Fruit fly (Drosophila melanogaster) whole organism, embryonic: ENCODE data around the gene CG5937.
A peak's percentile ranks its signal among the peaks of the same experiment; 100 is the strongest.

Experiments used
- Ada2b ChIP-seq: fragments of 200-800 bp; sonication (Bioruptor generic); IDR thresholded peaks from 2 replicates; pipeline ENCODE4 v1.3.6; 2022; ENCODE audit warnings: missing biosample characterization, missing genetic modification characterization
- Awh ChIP-seq: fragments of 200-800 bp; sonication (Bioruptor generic); IDR thresholded peaks from 2 replicates; pipeline ENCODE4, ENCODE4 v1.3.6; 2022; ENCODE audit warnings: missing biosample characterization, missing genetic modification characterization
- BEAF-32 ChIP-seq: fragments of 200-800 bp; sonication (Bioruptor generic); optimal IDR thresholded peaks from 3 replicates; lab custom pipeline; 2017; ENCODE audit warnings: missing biosample characterization, missing genetic modification characterization, mild to moderate bottlenecking, moderate library complexity, missing genetic modification reagents
- CG10543 ChIP-seq: fragments of 200-800 bp; sonication (Bioruptor generic); optimal IDR thresholded peaks from 3 replicates; lab custom pipeline; 2017; ENCODE audit warnings: missing biosample characterization, mild to moderate bottlenecking, missing genetic modification characterization, moderate library complexity
- CG11085 ChIP-seq: fragments of 200-800 bp; sonication (Bioruptor generic); IDR thresholded peaks from 2 replicates; pipeline ENCODE4 v1.3.6; 2022; ENCODE audit warnings: missing biosample characterization, missing genetic modification characterization
- CG12299 ChIP-seq: fragments of 200-800 bp; sonication (Bioruptor generic); optimal IDR thresholded peaks from 2 replicates; lab custom pipeline; 2018; ENCODE audit warnings: missing biosample characterization, mild to moderate bottlenecking, missing genetic modification characterization
- CG1233 ChIP-seq: fragments of 200-800 bp; sonication (Bioruptor generic); optimal IDR thresholded peaks from 4 replicates; lab custom pipeline; 2018; ENCODE audit warnings: missing biosample characterization, mild to moderate bottlenecking, missing genetic modification characterization
- CG12391 ChIP-seq: fragments of 200-800 bp; sonication (Bioruptor generic); optimal IDR thresholded peaks from 3 replicates; lab custom pipeline; 2018; ENCODE audit warnings: missing biosample characterization, mild to moderate bottlenecking, missing genetic modification characterization, moderate library complexity
- CG13624 ChIP-seq: fragments of 200-800 bp; sonication (Bioruptor generic); optimal IDR thresholded peaks from 2 replicates; lab custom pipeline; 2016; ENCODE audit warnings: missing biosample characterization, missing genetic modification characterization
- CG17829 ChIP-seq: fragments of 200-800 bp; optimal IDR thresholded peaks from 2 replicates; lab custom pipeline; 2019; ENCODE audit warnings: missing biosample characterization, mild to moderate bottlenecking, missing genetic modification characterization, moderate library complexity
- CG1792 ChIP-seq: fragments of 200-800 bp; sonication (Bioruptor generic); optimal IDR thresholded peaks from 2 replicates; lab custom pipeline; 2016; ENCODE audit warnings: missing biosample characterization, missing genetic modification characterization
- CG18599 ChIP-seq: fragments of 200-800 bp; sonication (Bioruptor generic); optimal IDR thresholded peaks from 3 replicates; lab custom pipeline; 2017; ENCODE audit warnings: missing biosample characterization, missing genetic modification characterization, mild to moderate bottlenecking, moderate library complexity, missing genetic modification reagents
- CG18764 ChIP-seq: fragments of 200-800 bp; sonication (Bioruptor generic); optimal IDR thresholded peaks from 3 replicates; lab custom pipeline; 2016; ENCODE audit warnings: missing biosample characterization, missing genetic modification characterization
- CG2199 ChIP-seq: fragments of 200-800 bp; sonication (Bioruptor generic); IDR thresholded peaks from 3 replicates; pipeline ENCODE4 v1.3.6; 2022; ENCODE audit warnings: missing biosample characterization, missing genetic modification characterization
- CG4328 ChIP-seq: fragments of 200-800 bp; sonication (Bioruptor generic); optimal IDR thresholded peaks from 3 replicates; lab custom pipeline; 2017; ENCODE audit warnings: missing biosample characterization, missing genetic modification reagents, missing genetic modification characterization
- CG6689 ChIP-seq: fragments of 200-800 bp; sonication (Bioruptor generic); IDR thresholded peaks from 2 replicates; pipeline ENCODE4 v1.3.6; 2022; ENCODE audit warnings: missing biosample characterization, missing genetic modification characterization
- CG9437 ChIP-seq: fragments of 200-800 bp; sonication (Bioruptor generic); optimal IDR thresholded peaks from 2 replicates; lab custom pipeline; 2018; ENCODE audit warnings: missing biosample characterization, mild to moderate bottlenecking, missing genetic modification characterization
- CHES-1-like ChIP-seq: fragments of 200-800 bp; sonication (Bioruptor generic); optimal IDR thresholded peaks from 2 replicates; lab custom pipeline; 2016; ENCODE audit warnings: missing biosample characterization, missing genetic modification characterization
- D19B ChIP-seq: fragments of 200-800 bp; sonication (Bioruptor generic); optimal IDR thresholded peaks from 2 replicates; lab custom pipeline; 2017; ENCODE audit warnings: missing biosample characterization, mild to moderate bottlenecking, missing genetic modification characterization
- GATAe ChIP-seq: fragments of 200-800 bp; sonication (Bioruptor generic); conservative IDR thresholded peaks from 2 replicates; pipeline ENCODE4 v1.3.6; 2022; ENCODE audit warnings: missing biosample characterization, missing genetic modification characterization
- H15 ChIP-seq: fragments of 200-800 bp; sonication (Bioruptor generic); IDR thresholded peaks from 3 replicates; pipeline ENCODE4 v1.3.6; 2022; ENCODE audit warnings: missing biosample characterization, missing genetic modification characterization
- HLH4C ChIP-seq: fragments of 200-800 bp; sonication (Bioruptor generic); IDR thresholded peaks from 3 replicates; pipeline ENCODE4 v1.3.6; 2022; ENCODE audit warnings: missing biosample characterization, missing genetic modification characterization; ENCODE audit not compliant: partially characterized antibody
- Kr ChIP-seq: fragments of 200-800 bp; sonication (Bioruptor generic); optimal IDR thresholded peaks from 2 replicates; lab custom pipeline; 2017; ENCODE audit warnings: missing biosample characterization, mild to moderate bottlenecking, missing genetic modification characterization
- Mrtf ChIP-seq: fragments of 200-800 bp; sonication (Bioruptor generic); IDR thresholded peaks from 3 replicates; pipeline ENCODE4 v1.3.6; 2022; ENCODE audit warnings: missing biosample characterization, missing genetic modification characterization
- Myb ChIP-seq: fragments of 200-800 bp; sonication (Bioruptor generic); optimal IDR thresholded peaks from 2 replicates; lab custom pipeline; 2016; ENCODE audit warnings: missing biosample characterization, missing genetic modification characterization
- Ptx1 ChIP-seq: fragments of 200-800 bp; sonication (Bioruptor generic); IDR thresholded peaks from 2 replicates; pipeline ENCODE4 v1.3.6; 2022; ENCODE audit warnings: missing biosample characterization, missing genetic modification characterization
- Six4 ChIP-seq: fragments of 200-800 bp; sonication (Bioruptor generic); optimal IDR thresholded peaks from 2 replicates; lab custom pipeline; 2016; ENCODE audit warnings: missing biosample characterization, missing genetic modification characterization
- Sry-β ChIP-seq: fragments of 200-800 bp; sonication (Bioruptor generic); optimal IDR thresholded peaks from 2 replicates; lab custom pipeline; 2018; ENCODE audit warnings: missing biosample characterization, mild to moderate bottlenecking, missing genetic modification characterization, moderate library complexity
- Tbp ChIP-seq: fragments of >200 bp; optimal IDR thresholded peaks from 2 replicates; lab custom pipeline; 2018; ENCODE audit warnings: missing biosample characterization, missing genetic modification characterization
- ase ChIP-seq: fragments of 200-800 bp; sonication (Bioruptor generic); IDR thresholded peaks from 3 replicates; pipeline ENCODE4 v1.3.6; 2022; ENCODE audit warnings: missing biosample characterization, missing genetic modification characterization
- bsh ChIP-seq, 2 experiments: fragments of 200-800 bp; sonication (Bioruptor generic); optimal IDR thresholded peaks; 2 replicates each; lab custom pipeline; 2017 to 2018; ENCODE audit warnings: mild to moderate bottlenecking in 2 of 2, missing biosample characterization in 2 of 2, missing genetic modification characterization in 2 of 2, moderate library complexity in 1 of 2
- corto ChIP-seq: fragments of 200-800 bp; sonication (Bioruptor generic); optimal IDR thresholded peaks from 2 replicates; lab custom pipeline; 2016; ENCODE audit warnings: missing biosample characterization, mild to moderate bottlenecking, missing genetic modification characterization, moderate library complexity
- crol ChIP-seq: fragments of 200-800 bp; sonication (Bioruptor generic); IDR thresholded peaks from 2 replicates; pipeline ENCODE4 v1.3.6; 2022; ENCODE audit warnings: missing biosample characterization, missing genetic modification characterization
- fd64A ChIP-seq: fragments of 200-800 bp; sonication (Bioruptor generic); optimal IDR thresholded peaks from 3 replicates; lab custom pipeline; 2018; ENCODE audit warnings: missing biosample characterization, mild to moderate bottlenecking, missing genetic modification characterization
- gro ChIP-seq: fragments of 200-800 bp; sonication (Bioruptor generic); optimal IDR thresholded peaks from 2 replicates; lab custom pipeline; 2016; ENCODE audit warnings: missing biosample characterization, missing genetic modification characterization
- gt ChIP-seq: fragments of 200-800 bp; sonication (Bioruptor generic); IDR thresholded peaks from 2 replicates; pipeline ENCODE4 v1.3.6; 2022; ENCODE audit warnings: missing biosample characterization, missing genetic modification characterization
- hbn ChIP-seq: fragments of 200-800 bp; sonication (Bioruptor generic); IDR thresholded peaks from 2 replicates; pipeline ENCODE4 v1.3.6; 2022; ENCODE audit warnings: missing biosample characterization, missing genetic modification characterization; ENCODE audit not compliant: partially characterized antibody
- ken ChIP-seq: fragments of 200-800 bp; sonication (Bioruptor generic); IDR thresholded peaks from 3 replicates; pipeline ENCODE4 v1.3.6; 2022; ENCODE audit warnings: missing biosample characterization, missing genetic modification characterization
- lmd ChIP-seq: fragments of 200-800 bp; sonication (Bioruptor generic); IDR thresholded peaks from 2 replicates; pipeline ENCODE4 v1.3.6; 2022; ENCODE audit warnings: missing biosample characterization, missing genetic modification characterization
- lov ChIP-seq, 2 experiments: fragments of 200-800 bp in 1 of 2; fragments of >200 bp in 1 of 2; sonication (Bioruptor generic) in 1 of 2; IDR thresholded peaks in 1 of 2; optimal IDR thresholded peaks in 1 of 2; 2 replicates in 1 of 2; 3 replicates in 1 of 2; pipeline versions ENCODE4 v1.3.6 to Lab custom; 2017 to 2022; ENCODE audit warnings: missing biosample characterization in 1 of 2, missing genetic modification characterization in 1 of 2
- mirr ChIP-seq: fragments of 200-800 bp; sonication (Bioruptor generic); optimal IDR thresholded peaks from 3 replicates; lab custom pipeline; 2018; ENCODE audit warnings: missing biosample characterization, mild to moderate bottlenecking, missing genetic modification characterization
- pan ChIP-seq, 4 experiments: fragments of >200 bp in 3 of 4; fragments of 200-800 bp in 1 of 4; sonication (Bioruptor generic) in 1 of 4; optimal IDR thresholded peaks in 3 of 4; IDR thresholded peaks in 1 of 4; 2 replicates each; pipeline versions ENCODE4 v1.3.6 to Lab custom; 2017 to 2022; ENCODE audit warnings: missing biosample characterization in 2 of 4, missing genetic modification characterization in 2 of 4, mixed read lengths in 1 of 4
- run ChIP-seq: fragments of 200-800 bp; sonication (Bioruptor generic); optimal IDR thresholded peaks from 3 replicates; lab custom pipeline; 2018; ENCODE audit warnings: missing biosample characterization, mild to moderate bottlenecking, missing genetic modification characterization
- sima ChIP-seq: fragments of 200-800 bp; sonication (Bioruptor generic); optimal IDR thresholded peaks from 2 replicates; lab custom pipeline; 2016; ENCODE audit warnings: missing biosample characterization, missing genetic modification characterization
- stwl ChIP-seq: fragments of 200-800 bp; sonication (Bioruptor generic); optimal IDR thresholded peaks from 3 replicates; lab custom pipeline; 2018; ENCODE audit warnings: missing biosample characterization, mild to moderate bottlenecking, missing genetic modification characterization, moderate library complexity
- tna ChIP-seq: fragments of 200-800 bp; sonication (Bioruptor generic); IDR thresholded peaks from 2 replicates; pipeline ENCODE4 v1.3.6; 2022; ENCODE audit warnings: missing biosample characterization, missing genetic modification characterization; ENCODE audit not compliant: partially characterized antibody
- trh ChIP-seq: fragments of 200-800 bp; sonication (Bioruptor generic); optimal IDR thresholded peaks from 2 replicates; lab custom pipeline; 2016; ENCODE audit warnings: missing biosample characterization, missing genetic modification characterization
- wek ChIP-seq: fragments of 200-800 bp; sonication (Bioruptor generic); optimal IDR thresholded peaks from 3 replicates; lab custom pipeline; 2018; ENCODE audit warnings: missing biosample characterization, mild to moderate bottlenecking, missing genetic modification characterization, moderate library complexity

Gene CG5937

DNA sequence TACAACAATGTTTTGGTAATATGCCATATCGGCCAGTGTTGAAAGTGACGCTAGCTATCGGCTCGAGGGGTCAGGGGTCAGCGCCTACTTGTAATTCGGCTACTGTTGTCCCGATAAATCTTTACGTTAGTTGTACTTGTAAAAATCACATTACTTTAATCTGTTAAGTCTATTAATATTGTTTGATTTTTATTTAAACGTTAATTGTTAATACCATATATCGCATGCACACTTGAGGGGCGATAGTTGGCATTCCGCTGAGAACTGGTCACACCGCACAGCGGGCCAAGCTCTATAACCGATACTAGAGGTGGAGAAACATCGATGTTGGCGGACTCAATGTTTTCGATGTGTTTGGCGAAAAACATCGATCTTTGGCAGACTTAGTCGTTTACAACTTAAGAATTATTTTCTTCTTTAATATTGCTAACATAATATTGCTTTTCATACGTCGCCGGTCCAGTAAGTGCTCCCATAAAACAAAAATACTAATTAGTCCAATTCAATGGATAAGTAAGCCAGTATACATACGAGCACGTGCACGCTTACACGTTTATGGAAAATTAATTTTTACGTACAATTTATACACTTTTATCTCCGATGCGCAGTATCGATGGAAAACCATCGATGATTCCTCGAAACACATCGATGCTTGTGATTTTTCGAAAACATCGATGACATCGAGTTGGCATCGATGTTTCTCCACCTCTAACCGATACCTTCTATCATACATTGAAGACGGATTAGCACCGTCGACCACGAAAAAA, 2.4 kb upstream of the CG5937 start, which contains the start of the genes rux and MCTS1 (continued):
- TF ChIP-seq CG1792 (GFP tag; lab: Kevin White, UChicago) (no peak), bsh (GFP tag; optimal IDR thresholded peaks at IDR 0.05; lab: Kevin White, UChicago) (no peak), CG11085 (GFP tag; lab: Robert Waterston, UW) (no peak), Six4 (GFP tag; lab: Kevin White, UChicago) (no peak), CG12299 (tag; lab: Kevin White, UChicago) (no peak), gro (GFP tag; lab: Kevin White, UChicago) (no peak), Ptx1 (GFP tag; lab: Robert Waterston, UW) (peak; percentile 37), D19B (GFP tag; lab: Kevin White, UChicago) (no peak), gt (GFP tag; lab: Robert Waterston, UW) (no peak), ken (GFP tag; lab: Robert Waterston, UW) (no peak), ase (GFP tag; lab: Robert Waterston, UW) (no peak), CG13624 (GFP tag; lab: Kevin White, UChicago) (peak; percentile 3), fd64A (GFP tag; lab: Kevin White, UChicago) (no peak), sima (GFP tag; lab: Kevin White, UChicago) (no peak), Mrtf (GFP tag; lab: Robert Waterston, UW) (peak; percentile 8; the same call in 1 of the 3 replicates), CHES-1-like (peak; percentile 32), trh (GFP tag; lab: Kevin White, UChicago) (no peak), HLH4C (GFP tag; lab: Robert Waterston, UW) (peak; percentile 98), Myb (GFP tag; lab: Kevin White, UChicago) (peak; percentile 1), CG18599 (peak; percentile 1), hbn (GFP tag; lab: Robert Waterston, UW) (peak; percentile 87), CG18764 (GFP tag; lab: Kevin White, UChicago) (no peak), Kr (GFP tag; lab: Kevin White, UChicago) (no peak), BEAF-32 (GFP tag; lab: Kevin White, UChicago) (peak; percentile 97), H15 (GFP tag; lab: Robert Waterston, UW) (no peak), tna (GFP tag; lab: Robert Waterston, UW) (peak; percentile 91), CG9437 (GFP tag; lab: Kevin White, UChicago) (peak; percentile 34), Awh (GFP tag; lab: Robert Waterston, UW) (no peak), CG17829 (no peak), Tbp (no peak), crol (GFP tag; lab: Robert Waterston, UW) (0 out of 2 replicates have a peak, but pooled peaks have one; percentile 13), CG2199 (GFP tag; lab: Robert Waterston, UW) (no peak), Ada2b (0 out of 2 replicates have a peak, but pooled peaks have one; percentile 27), lov (optimal IDR thresholded peaks at IDR 0.05; lab: Kevin White, UChicago) (no peak), lov (GFP tag; IDR thresholded peaks at IDR 0.05; lab: Robert Waterston, UW) (no peak), Sry-β (GFP tag; lab: Kevin White, UChicago) (no peak), pan (optimal IDR thresholded peaks at IDR 0.05; lab: Kevin White, UChicago) (no peak), pan (GFP tag; optimal IDR thresholded peaks at IDR 0.05 in 1 of 2, IDR thresholded peaks at IDR 0.05 in 1 of 2) (no peak), wek (no peak), CG10543 (GFP tag; lab: Kevin White, UChicago) (no peak), CG12391 (tag; lab: Kevin White, UChicago) (peak; percentile 50), CG4328 (no peak), GATAe (GFP tag; lab: Robert Waterston, UW) (no peak), run (tag; lab: Kevin White, UChicago) (no peak), CG6689 (GFP tag; lab: Robert Waterston, UW) (no peak), corto (GFP tag; lab: Kevin White, UChicago) (no peak), CG1233 (GFP tag; lab: Kevin White, UChicago) (no peak), stwl (tag; lab: Kevin White, UChicago) (peak; percentile 51), mirr (no peak), lmd (GFP tag; lab: Robert Waterston, UW) (peak; percentile 45; the same call in 1 of the 2 replicates)
